Fruit fly (Drosophila melanogaster) whole organism, embryonic: ENCODE data around the gene Polr3G.

ENCODE experiments used
- Asciz ChIP-seq: fragments of 200-800 bp; sonication (Bioruptor generic); optimal IDR thresholded peaks from 2 replicates; lab custom pipeline; 2017; ENCODE audit warnings: missing biosample characterization, mild to moderate bottlenecking, missing genetic modification characterization, missing genetic modification reagents
- Atf3 ChIP-seq: fragments of 200-800 bp; sonication (Bioruptor generic); optimal IDR thresholded peaks from 3 replicates; lab custom pipeline; 2016; ENCODE audit warnings: missing biosample characterization, missing genetic modification characterization
- CG11247 ChIP-seq: fragments of 200-800 bp; sonication (Bioruptor generic); IDR thresholded peaks from 2 replicates; pipeline ENCODE4 v1.3.6; 2022; ENCODE audit warnings: missing biosample characterization, missing genetic modification characterization
- CG15269 ChIP-seq: fragments of 200-800 bp; sonication (Bioruptor generic); optimal IDR thresholded peaks from 2 replicates; lab custom pipeline; 2018; ENCODE audit warnings: missing biosample characterization, mild to moderate bottlenecking, missing genetic modification characterization, moderate library complexity
- CG17361 ChIP-seq: fragments of 200-800 bp; sonication (Bioruptor generic); IDR thresholded peaks from 3 replicates; pipeline ENCODE4 v1.3.6; 2022; ENCODE audit warnings: missing biosample characterization, missing genetic modification characterization
- CG17802 ChIP-seq: fragments of 200-800 bp; sonication (Bioruptor generic); optimal IDR thresholded peaks from 2 replicates; lab custom pipeline; 2018; ENCODE audit warnings: missing biosample characterization, mild to moderate bottlenecking, missing genetic modification characterization, moderate library complexity
- CG17912 ChIP-seq: fragments of 200-800 bp; sonication (Bioruptor generic); optimal IDR thresholded peaks from 2 replicates; lab custom pipeline; 2018; ENCODE audit warnings: missing biosample characterization, mild to moderate bottlenecking, missing genetic modification characterization
- CG18262 ChIP-seq: fragments of 200-800 bp; optimal IDR thresholded peaks from 3 replicates; lab custom pipeline; 2019; ENCODE audit warnings: missing biosample characterization, mild to moderate bottlenecking, missing genetic modification characterization, moderate library complexity
- CG18599 ChIP-seq: fragments of 200-800 bp; sonication (Bioruptor generic); optimal IDR thresholded peaks from 3 replicates; lab custom pipeline; 2017; ENCODE audit warnings: missing biosample characterization, missing genetic modification characterization, mild to moderate bottlenecking, moderate library complexity, missing genetic modification reagents
- CG18764 ChIP-seq: fragments of 200-800 bp; sonication (Bioruptor generic); optimal IDR thresholded peaks from 3 replicates; lab custom pipeline; 2016; ENCODE audit warnings: missing biosample characterization, missing genetic modification characterization
- CG2199 ChIP-seq: fragments of 200-800 bp; sonication (Bioruptor generic); IDR thresholded peaks from 3 replicates; pipeline ENCODE4 v1.3.6; 2022; ENCODE audit warnings: missing biosample characterization, missing genetic modification characterization
- CG2678 ChIP-seq: fragments of 200-800 bp; sonication (Bioruptor generic); optimal IDR thresholded peaks from 3 replicates; lab custom pipeline; 2019; ENCODE audit warnings: missing biosample characterization, mild to moderate bottlenecking, missing genetic modification characterization, moderate library complexity
- CG2712 ChIP-seq: fragments of 200-800 bp; optimal IDR thresholded peaks from 3 replicates; lab custom pipeline; 2019; ENCODE audit warnings: missing biosample characterization, mild to moderate bottlenecking, missing genetic modification characterization, moderate library complexity
- CG3163 ChIP-seq: fragments of 200-800 bp; sonication (Bioruptor generic); optimal IDR thresholded peaks from 3 replicates; lab custom pipeline; 2016; ENCODE audit warnings: missing biosample characterization, missing genetic modification characterization
- CG32772 ChIP-seq: fragments of 200-800 bp; sonication (Bioruptor generic); IDR thresholded peaks from 2 replicates; pipeline ENCODE4 v1.3.6; 2022; ENCODE audit warnings: missing biosample characterization, missing genetic modification characterization
- CG4282 ChIP-seq: fragments of 200-800 bp; sonication (Bioruptor generic); optimal IDR thresholded peaks from 2 replicates; lab custom pipeline; 2016; ENCODE audit warnings: missing biosample characterization, missing genetic modification characterization
- CG6254 ChIP-seq: fragments of 200-800 bp; sonication (Bioruptor generic); optimal IDR thresholded peaks from 3 replicates; lab custom pipeline; 2017; ENCODE audit warnings: mild to moderate bottlenecking, missing biosample characterization, missing genetic modification reagents, missing genetic modification characterization
- CG7271 ChIP-seq: fragments of 200-800 bp; sonication (Bioruptor generic); optimal IDR thresholded peaks from 2 replicates; lab custom pipeline; 2018; ENCODE audit warnings: missing biosample characterization, mild to moderate bottlenecking, missing genetic modification characterization, moderate library complexity
- CG7839 ChIP-seq: fragments of 200-800 bp; sonication (Bioruptor generic); optimal IDR thresholded peaks from 3 replicates; lab custom pipeline; 2018; ENCODE audit warnings: missing biosample characterization, mild to moderate bottlenecking, missing genetic modification characterization, moderate library complexity
- CG7987 ChIP-seq: fragments of 200-800 bp; sonication (Bioruptor generic); optimal IDR thresholded peaks from 2 replicates; lab custom pipeline; 2018; ENCODE audit warnings: missing biosample characterization, mild to moderate bottlenecking, missing genetic modification characterization, moderate library complexity
- CG8924 ChIP-seq: fragments of 200-800 bp; optimal IDR thresholded peaks from 3 replicates; lab custom pipeline; 2019; ENCODE audit warnings: missing biosample characterization, mild to moderate bottlenecking, missing genetic modification characterization, moderate library complexity
- CG9797 ChIP-seq: fragments of 200-800 bp; sonication (Bioruptor generic); optimal IDR thresholded peaks from 3 replicates; lab custom pipeline; 2018; ENCODE audit warnings: missing biosample characterization, mild to moderate bottlenecking, missing genetic modification characterization
- CrebB ChIP-seq: fragments of 200-800 bp; sonication (Bioruptor generic); optimal IDR thresholded peaks from 3 replicates; lab custom pipeline; 2018; ENCODE audit warnings: missing biosample characterization, mild to moderate bottlenecking, missing genetic modification characterization
- Dp ChIP-seq: fragments of 200-800 bp; sonication (Bioruptor generic); optimal IDR thresholded peaks from 2 replicates; lab custom pipeline; 2018; ENCODE audit warnings: missing biosample characterization, mild to moderate bottlenecking, missing genetic modification characterization, moderate library complexity
- HHEX ChIP-seq: fragments of 200-800 bp; sonication (Bioruptor generic); optimal IDR thresholded peaks from 3 replicates; lab custom pipeline; 2017; ENCODE audit warnings: missing biosample characterization, mild to moderate bottlenecking, missing genetic modification characterization, missing genetic modification reagents
- HLH3B ChIP-seq: fragments of 200-800 bp; sonication (Bioruptor generic); IDR thresholded peaks from 2 replicates; pipeline ENCODE4 v1.3.6; 2022; ENCODE audit warnings: missing biosample characterization, missing genetic modification characterization
- Hr78 ChIP-seq, 2 experiments: fragments of 200-800 bp in 1 of 2; fragments of >200 bp in 1 of 2; sonication (Bioruptor generic) in 1 of 2; optimal IDR thresholded peaks; 2 replicates each; lab custom pipeline; 2017 to 2019; ENCODE audit warnings: missing biosample characterization in 2 of 2, missing genetic modification characterization in 2 of 2, mild to moderate bottlenecking in 1 of 2, moderate library complexity in 1 of 2
- Lpt ChIP-seq: fragments of >200 bp; optimal IDR thresholded peaks from 2 replicates; lab custom pipeline; 2018; ENCODE audit warnings: missing biosample characterization, missing genetic modification characterization
- MBD-R2 ChIP-seq: fragments of 200-800 bp; sonication (Bioruptor generic); IDR thresholded peaks from 2 replicates; pipeline ENCODE4 v1.3.6; 2022; ENCODE audit warnings: missing biosample characterization, missing genetic modification characterization
- MESR4 ChIP-seq: fragments of 200-800 bp; sonication (Bioruptor generic); optimal IDR thresholded peaks from 2 replicates; lab custom pipeline; 2018; ENCODE audit warnings: missing biosample characterization, mild to moderate bottlenecking, missing genetic modification characterization, moderate library complexity
- Meics ChIP-seq: fragments of 200-800 bp; sonication (Bioruptor generic); optimal IDR thresholded peaks from 2 replicates; lab custom pipeline; 2017; ENCODE audit warnings: missing biosample characterization, mild to moderate bottlenecking, missing genetic modification characterization
- Mrtf ChIP-seq: fragments of 200-800 bp; sonication (Bioruptor generic); IDR thresholded peaks from 3 replicates; pipeline ENCODE4 v1.3.6; 2022; ENCODE audit warnings: missing biosample characterization, missing genetic modification characterization
- Opbp ChIP-seq: fragments of 200-800 bp; sonication (Bioruptor generic); IDR thresholded peaks from 3 replicates; pipeline ENCODE4 v1.3.6; 2022; ENCODE audit warnings: missing biosample characterization, missing genetic modification characterization; ENCODE audit not compliant: partially characterized antibody
- Usf ChIP-seq: fragments of 200-800 bp; sonication (Bioruptor generic); optimal IDR thresholded peaks from 2 replicates; lab custom pipeline; 2017; ENCODE audit warnings: missing genotype, missing biosample characterization, missing genetic modification characterization
- Xrp1 ChIP-seq: fragments of 200-800 bp; sonication (Bioruptor generic); IDR thresholded peaks from 2 replicates; pipeline ENCODE4 v1.3.6; 2022; ENCODE audit warnings: missing biosample characterization, missing genetic modification characterization
- abd-A ChIP-seq: fragments of 200-800 bp; sonication (Bioruptor generic); optimal IDR thresholded peaks from 3 replicates; lab custom pipeline; 2019; ENCODE audit warnings: missing biosample characterization, mild to moderate bottlenecking, missing genetic modification characterization, moderate library complexity
- btn ChIP-seq: fragments of 200-800 bp; sonication (Bioruptor generic); optimal IDR thresholded peaks from 2 replicates; lab custom pipeline; 2016; ENCODE audit warnings: missing biosample characterization, missing genetic modification characterization
- cas ChIP-seq: fragments of 200-800 bp; sonication (Bioruptor generic); IDR thresholded peaks from 2 replicates; pipeline ENCODE4 v1.3.6; 2022; ENCODE audit warnings: missing biosample characterization, missing genetic modification characterization
- caup ChIP-seq: fragments of 200-800 bp; sonication (Bioruptor generic); optimal IDR thresholded peaks from 3 replicates; lab custom pipeline; 2017; ENCODE audit warnings: missing biosample characterization, mild to moderate bottlenecking, missing genetic modification characterization, moderate library complexity; ENCODE audit not compliant: severe bottlenecking
- ci ChIP-seq: fragments of 200-800 bp; sonication (Bioruptor generic); IDR thresholded peaks from 3 replicates; pipeline ENCODE4 v1.3.6; 2022; ENCODE audit warnings: missing biosample characterization, missing genetic modification characterization
- dmrt99B ChIP-seq: fragments of 200-800 bp; sonication (Bioruptor generic); optimal IDR thresholded peaks from 2 replicates; lab custom pipeline; 2018; ENCODE audit warnings: missing biosample characterization, mild to moderate bottlenecking, missing genetic modification characterization, moderate library complexity
- insv ChIP-seq, 2 experiments: fragments of 200-800 bp; sonication (Bioruptor generic); optimal IDR thresholded peaks; 3 replicates each; lab custom pipeline; 2016 to 2018; ENCODE audit warnings: missing biosample characterization in 2 of 2, missing genetic modification characterization in 2 of 2
- lab ChIP-seq: fragments of 200-800 bp; sonication (Bioruptor generic); optimal IDR thresholded peaks from 3 replicates; lab custom pipeline; 2017; ENCODE audit warnings: missing biosample characterization, missing genetic modification characterization, mild to moderate bottlenecking, moderate library complexity, missing genetic modification reagents
- lilli ChIP-seq: fragments of 200-800 bp; sonication (Bioruptor generic); optimal IDR thresholded peaks from 3 replicates; lab custom pipeline; 2016; ENCODE audit warnings: missing biosample characterization, missing genetic modification characterization
- otp ChIP-seq: fragments of 200-800 bp; sonication (Bioruptor generic); IDR thresholded peaks from 3 replicates; pipeline ENCODE4, ENCODE4 v1.3.6; 2022; ENCODE audit warnings: missing biosample characterization, missing genetic modification characterization
- pros ChIP-seq: fragments of 200-800 bp; sonication (Bioruptor generic); optimal IDR thresholded peaks from 3 replicates; lab custom pipeline; 2019; ENCODE audit warnings: missing biosample characterization, mild to moderate bottlenecking, missing genetic modification characterization, moderate library complexity
- sens ChIP-seq: fragments of 200-800 bp; sonication (Bioruptor generic); peaks from one replicate; lab custom pipeline; 2016; ENCODE audit warnings: missing biosample characterization, missing genetic modification characterization
- seq ChIP-seq: fragments of 200-800 bp; sonication (Bioruptor generic); IDR thresholded peaks from 2 replicates; pipeline ENCODE4 v1.3.6; 2022; ENCODE audit warnings: missing biosample characterization, missing genetic modification characterization
- trh ChIP-seq: fragments of 200-800 bp; sonication (Bioruptor generic); optimal IDR thresholded peaks from 2 replicates; lab custom pipeline; 2016; ENCODE audit warnings: missing biosample characterization, missing genetic modification characterization
- yki ChIP-seq: fragments of >200 bp; optimal IDR thresholded peaks from 3 replicates; lab custom pipeline; 2018

Polr3G gene

dm6 chr3L:17457695-17458242, 30.8 kb upstream of the Polr3G start (continued):
- peak; percentile 32 for TF ChIP-seq CG6254 (GFP tag; lab: Kevin White, UChicago)
- no peak for TF ChIP-seq CG9797 (GFP tag; lab: Kevin White, UChicago)
- TF ChIP-seq MESR4 (GFP tag; lab: Kevin White, UChicago), result no peak
- TF ChIP-seq Lpt (GFP tag; lab: Kevin White, UChicago), result no peak
- TF ChIP-seq HLH3B, result no peak
- peak; percentile 37 for TF ChIP-seq HHEX
- TF ChIP-seq CrebB (tag; lab: Kevin White, UChicago), result no peak
- TF ChIP-seq btn (GFP tag; lab: Kevin White, UChicago), result no peak
- no peak for TF ChIP-seq Hr78 (GFP tag; optimal IDR thresholded peaks at IDR 0.05; lab: Kevin White, UChicago)
- TF ChIP-seq CG18262 (tag; lab: Kevin White, UChicago), result peak; percentile 51
- no peak for TF ChIP-seq Usf
- TF ChIP-seq trh (GFP tag; lab: Kevin White, UChicago), result no peak
- no peak for TF ChIP-seq yki
- TF ChIP-seq otp (GFP tag; lab: Robert Waterston, UW), result no peak
- TF ChIP-seq Atf3 (GFP tag; lab: Kevin White, UChicago), result no peak
- no peak for TF ChIP-seq CG4282 (GFP tag; lab: Kevin White, UChicago)
- peak; percentile 16 for TF ChIP-seq CG15269 (tag; lab: Kevin White, UChicago)
- no peak for TF ChIP-seq CG7271 (tag; lab: Kevin White, UChicago)
- TF ChIP-seq Xrp1 (GFP tag; lab: Robert Waterston, UW), result peak; percentile 62; the same call in 1 of the 2 replicates
- no peak for TF ChIP-seq abd-A
- TF ChIP-seq CG32772 (GFP tag; lab: Robert Waterston, UW), result no peak
- TF ChIP-seq dmrt99B (tag; lab: Kevin White, UChicago), result peak; percentile 38
- no peak for TF ChIP-seq CG2199 (GFP tag; lab: Robert Waterston, UW)
- TF ChIP-seq CG11247 (GFP tag; lab: Robert Waterston, UW), result no peak
- no peak for TF ChIP-seq CG17802 (tag; lab: Kevin White, UChicago)
- TF ChIP-seq Meics (GFP tag; lab: Kevin White, UChicago), result peak; percentile 15
- peak; percentile 48 for TF ChIP-seq CG2678 (tag; lab: Kevin White, UChicago)
- no peak for TF ChIP-seq Opbp (GFP tag; lab: Robert Waterston, UW)
- TF ChIP-seq Dp (GFP tag; lab: Kevin White, UChicago), result no peak
- TF ChIP-seq pros, result peak; percentile 50
- peak; percentile 24 for TF ChIP-seq CG7839
- peak; percentile 28 for TF ChIP-seq CG8924 (tag; lab: Kevin White, UChicago)
- TF ChIP-seq MBD-R2, result no peak
- peak; percentile 12 for TF ChIP-seq Asciz (GFP tag; lab: Kevin White, UChicago)
- peak; percentile 42; the same call in 1 of the 2 replicates for TF ChIP-seq seq (GFP tag; lab: Robert Waterston, UW)
- TF ChIP-seq CG18599 (GFP tag; lab: Kevin White, UChicago), result peak; percentile 54
- no peak for TF ChIP-seq lilli (GFP tag; lab: Kevin White, UChicago)
- TF ChIP-seq insv (GFP tag; optimal IDR thresholded peaks at IDR 0.05; lab: Kevin White, UChicago), result no peak
- no peak for TF ChIP-seq CG17912
- TF ChIP-seq CG18764 (GFP tag; lab: Kevin White, UChicago), result no peak
- no peak for TF ChIP-seq Mrtf
- TF ChIP-seq CG2712 (tag; lab: Kevin White, UChicago), result peak; percentile 51
- TF ChIP-seq caup (GFP tag; lab: Kevin White, UChicago), result no peak
- TF ChIP-seq lab (GFP tag; lab: Kevin White, UChicago), result peak; percentile 47
- TF ChIP-seq cas (GFP tag; lab: Robert Waterston, UW), result no peak
- TF ChIP-seq sens, result peak; percentile 76
- TF ChIP-seq ci (GFP tag; lab: Robert Waterston, UW), result 0 out of 3 replicates have a peak, but pooled peaks have one; percentile 36
- TF ChIP-seq CG17361 (GFP tag; lab: Robert Waterston, UW), result peak; percentile 34; the same call in 1 of the 3 replicates
- TF ChIP-seq CG7987 (GFP tag; lab: Kevin White, UChicago), result no peak
- TF ChIP-seq CG3163 (GFP tag; lab: Kevin White, UChicago), result no peak
